Worm (Caenorhabditis elegans) whole organism, late embryonic: ENCODE data around the gene C38C3.4.

Experiments
- C08G9.2 ChIP-seq: sonication (generic microtip); optimal IDR thresholded peaks from 2 replicates; lab custom pipeline; 2016; ENCODE audit warnings: mild to moderate bottlenecking, missing genetic modification characterization, moderate library complexity, missing compliant biosample characterization
- C38D4.7 ChIP-seq: fragments of 200-800 bp; sonication (Bioruptor generic); optimal IDR thresholded peaks from 2 replicates; lab custom pipeline; 2018; ENCODE audit warnings: mild to moderate bottlenecking, missing genetic modification characterization, moderate library complexity, missing compliant biosample characterization
- F13H6.1 ChIP-seq: sonication (generic microtip); optimal IDR thresholded peaks from 2 replicates; lab custom pipeline; 2016; ENCODE audit warnings: missing genetic modification characterization, missing compliant biosample characterization
- K02D7.2 ChIP-seq: sonication (generic microtip); optimal IDR thresholded peaks from 2 replicates; lab custom pipeline; 2017; ENCODE audit warnings: mild to moderate bottlenecking, missing genetic modification characterization, missing compliant biosample characterization
- K09A11.1 ChIP-seq: sonication (generic microtip); optimal IDR thresholded peaks from 2 replicates; lab custom pipeline; 2017; ENCODE audit warnings: antibody characterized with exemption, mild to moderate bottlenecking, missing genetic modification characterization, missing compliant biosample characterization; ENCODE audit not compliant: insufficient read depth
- Y22D7AL.16 ChIP-seq: sonication (generic microtip); optimal IDR thresholded peaks from 2 replicates; lab custom pipeline; 2016; ENCODE audit warnings: missing genetic modification characterization, missing compliant biosample characterization
- ahr-1 ChIP-seq: sonication (generic microtip); optimal IDR thresholded peaks from 2 replicates; lab custom pipeline; 2016; ENCODE audit warnings: missing genetic modification characterization, missing compliant biosample characterization
- ama-1 ChIP-seq: fragments of 150-350 bp; optimal IDR thresholded peaks from 2 replicates; lab custom pipeline; 2014
- ceh-14 ChIP-seq: sonication (generic microtip); optimal IDR thresholded peaks from 2 replicates; lab custom pipeline; 2016; ENCODE audit warnings: missing genotype, missing genetic modification characterization, missing compliant biosample characterization
- ceh-18 ChIP-seq: sonication (generic microtip); optimal IDR thresholded peaks from 2 replicates; lab custom pipeline; 2016; ENCODE audit warnings: missing genetic modification characterization, missing compliant biosample characterization
- ceh-22 ChIP-seq: sonication (generic microtip); optimal IDR thresholded peaks from 2 replicates; lab custom pipeline; 2017; ENCODE audit warnings: missing biosample characterization, missing genetic modification characterization
- ceh-31 ChIP-seq: sonication (generic microtip); optimal IDR thresholded peaks from 2 replicates; lab custom pipeline; 2016; ENCODE audit warnings: missing genetic modification characterization, missing compliant biosample characterization
- ceh-34 ChIP-seq: sonication (generic microtip); optimal IDR thresholded peaks from 2 replicates; lab custom pipeline; 2016; ENCODE audit warnings: mild to moderate bottlenecking, missing genetic modification characterization, missing compliant biosample characterization
- ceh-45 ChIP-seq: fragments of 200-800 bp; sonication (Bioruptor generic); IDR thresholded peaks from 2 replicates; pipeline ENCODE4 v1.3.6; 2022; ENCODE audit warnings: missing genetic modification reagents, missing genetic modification characterization, missing compliant biosample characterization
- ceh-48 ChIP-seq: sonication (generic microtip); optimal IDR thresholded peaks from 2 replicates; lab custom pipeline; 2016; ENCODE audit warnings: missing genetic modification characterization, inconsistent platforms, missing compliant biosample characterization
- ceh-9 ChIP-seq: sonication (generic microtip); optimal IDR thresholded peaks from 2 replicates; lab custom pipeline; 2016; ENCODE audit warnings: mild to moderate bottlenecking, missing genetic modification characterization, inconsistent platforms, missing compliant biosample characterization
- che-1 ChIP-seq: sonication (generic microtip); optimal IDR thresholded peaks from 2 replicates; lab custom pipeline; 2016; ENCODE audit warnings: mild to moderate bottlenecking, missing genetic modification characterization, missing compliant biosample characterization
- elt-2 ChIP-seq: sonication (generic microtip); optimal IDR thresholded peaks from 2 replicates; lab custom pipeline; 2016; ENCODE audit warnings: missing genetic modification reagents, missing genetic modification characterization, missing compliant biosample characterization
- elt-4 ChIP-seq: sonication (generic microtip); optimal IDR thresholded peaks from 2 replicates; lab custom pipeline; 2016; ENCODE audit warnings: missing genetic modification characterization, missing compliant biosample characterization
- ets-4 ChIP-seq: sonication (generic microtip); optimal IDR thresholded peaks from 2 replicates; lab custom pipeline; 2016; ENCODE audit warnings: missing genetic modification characterization, missing compliant biosample characterization
- fax-1 ChIP-seq: sonication (generic microtip); optimal IDR thresholded peaks from 2 replicates; lab custom pipeline; 2016; ENCODE audit warnings: missing genotype, missing genetic modification characterization, missing compliant biosample characterization
- fkh-10 ChIP-seq: fragments of 150-350 bp; optimal IDR thresholded peaks from 2 replicates; lab custom pipeline; 2014; ENCODE audit warnings: missing biosample characterization, missing genetic modification reagents, missing genetic modification characterization
- fkh-6 ChIP-seq: sonication (generic microtip); optimal IDR thresholded peaks from 2 replicates; lab custom pipeline; 2016; ENCODE audit warnings: missing genetic modification characterization, missing compliant biosample characterization
- gmeb-2 ChIP-seq: sonication (generic microtip); optimal IDR thresholded peaks from 2 replicates; lab custom pipeline; 2016; ENCODE audit warnings: missing genetic modification characterization, inconsistent platforms, missing compliant biosample characterization
- hlh-13 ChIP-seq: fragments of 200-800 bp; sonication (Bioruptor generic); optimal IDR thresholded peaks from 2 replicates; lab custom pipeline; 2018; ENCODE audit warnings: mild to moderate bottlenecking, missing genetic modification characterization, missing compliant biosample characterization
- hlh-15 ChIP-seq: sonication (generic microtip); optimal IDR thresholded peaks from 2 replicates; lab custom pipeline; 2016; ENCODE audit warnings: missing genetic modification characterization, missing compliant biosample characterization
- hlh-30 ChIP-seq: sonication (generic microtip); optimal IDR thresholded peaks from 2 replicates; lab custom pipeline; 2017; ENCODE audit warnings: antibody characterized with exemption, missing genetic modification characterization, missing compliant biosample characterization; ENCODE audit not compliant: insufficient read depth
- hlh-8 ChIP-seq: sonication (generic microtip); optimal IDR thresholded peaks from 2 replicates; lab custom pipeline; 2016; ENCODE audit warnings: missing genotype, missing genetic modification characterization, missing compliant biosample characterization
- lin-11 ChIP-seq: fragments of 200-800 bp; sonication (Bioruptor generic); optimal IDR thresholded peaks from 2 replicates; lab custom pipeline; 2018; ENCODE audit warnings: mild to moderate bottlenecking, missing genetic modification characterization, missing compliant biosample characterization
- madf-2 ChIP-seq: sonication (generic microtip); optimal IDR thresholded peaks from 2 replicates; lab custom pipeline; 2017; ENCODE audit warnings: missing genetic modification characterization, missing compliant biosample characterization
- mec-3 ChIP-seq: sonication (generic microtip); optimal IDR thresholded peaks from 2 replicates; lab custom pipeline; 2016; ENCODE audit warnings: borderline replicate concordance, missing genetic modification characterization, missing compliant biosample characterization
- nhr-11 ChIP-seq: fragments of 150-350 bp; optimal IDR thresholded peaks from 2 replicates; lab custom pipeline; 2014; ENCODE audit warnings: missing biosample characterization, missing genetic modification characterization
- nhr-232 ChIP-seq: sonication (generic microtip); optimal IDR thresholded peaks from 2 replicates; lab custom pipeline; 2016; ENCODE audit warnings: missing genetic modification characterization, missing compliant biosample characterization
- odd-2 ChIP-seq: sonication (generic microtip); optimal IDR thresholded peaks from 2 replicates; lab custom pipeline; 2017; ENCODE audit warnings: antibody characterized with exemption, mild to moderate bottlenecking, missing genetic modification characterization, missing compliant biosample characterization
- pag-3 ChIP-seq: sonication (generic microtip); optimal IDR thresholded peaks from 2 replicates; lab custom pipeline; 2016; ENCODE audit warnings: missing compliant biosample characterization, missing genetic modification characterization, borderline replicate concordance
- pat-9 ChIP-seq: fragments of 200-800 bp; sonication (Bioruptor generic); optimal IDR thresholded peaks from 2 replicates; lab custom pipeline; 2018; ENCODE audit warnings: mild to moderate bottlenecking, missing genetic modification characterization, moderate library complexity, missing compliant biosample characterization
- pqm-1 ChIP-seq: sonication (generic microtip); optimal IDR thresholded peaks from 2 replicates; lab custom pipeline; 2016; ENCODE audit warnings: missing genetic modification characterization, missing compliant biosample characterization
- pros-1 ChIP-seq: fragments of 150-350 bp; optimal IDR thresholded peaks from 2 replicates; lab custom pipeline; 2014; ENCODE audit warnings: missing biosample characterization, missing genetic modification reagents, missing genetic modification characterization
- sox-2 ChIP-seq: fragments of 200-800 bp; sonication (Bioruptor generic); IDR thresholded peaks from 2 replicates; pipeline ENCODE4 v1.3.6; 2022; ENCODE audit warnings: missing genetic modification reagents, missing genetic modification characterization, missing compliant biosample characterization
- sox-4 ChIP-seq: sonication (generic microtip); optimal IDR thresholded peaks from 2 replicates; lab custom pipeline; 2017; ENCODE audit warnings: mild to moderate bottlenecking, missing genetic modification characterization, inconsistent platforms, missing compliant biosample characterization
- syd-9 ChIP-seq: sonication (generic microtip); optimal IDR thresholded peaks from 2 replicates; lab custom pipeline; 2016; ENCODE audit warnings: mild to moderate bottlenecking, missing genetic modification characterization, moderate library complexity, missing compliant biosample characterization
- tbx-2 ChIP-seq: sonication (generic microtip); optimal IDR thresholded peaks from 2 replicates; lab custom pipeline; 2016; ENCODE audit warnings: missing genetic modification characterization, missing compliant biosample characterization
- unc-55 ChIP-seq: sonication (generic microtip); optimal IDR thresholded peaks from 2 replicates; lab custom pipeline; 2017; ENCODE audit warnings: missing biosample characterization, missing genetic modification reagents, missing genetic modification characterization
- unc-86 ChIP-seq: sonication (generic microtip); optimal IDR thresholded peaks from 2 replicates; lab custom pipeline; 2016; ENCODE audit warnings: missing genetic modification characterization, missing compliant biosample characterization
- zip-5 ChIP-seq: sonication (generic microtip); optimal IDR thresholded peaks from 2 replicates; lab custom pipeline; 2016; ENCODE audit warnings: missing genetic modification characterization, missing compliant biosample characterization
- ztf-16 ChIP-seq: sonication (generic microtip); optimal IDR thresholded peaks from 2 replicates; lab custom pipeline; 2017; ENCODE audit warnings: missing genetic modification characterization, missing compliant biosample characterization

C38C3.4 gene

ce11 chrV:1471977-1472376 lies 9.9 kb upstream of the C38C3.4 start:
- TF ChIP-seq ceh-34 (tag; lab: Kevin White, UChicago) (no peak), hlh-15 (no peak), pag-3 (tag; lab: Kevin White, UChicago) (no peak), ceh-45 (GFP tag; lab: Robert Waterston, UW) (no peak), pros-1 (tag; lab: Kevin White, UChicago) (no peak), sox-2 (GFP tag; lab: Robert Waterston, UW) (no peak)

DNA sequence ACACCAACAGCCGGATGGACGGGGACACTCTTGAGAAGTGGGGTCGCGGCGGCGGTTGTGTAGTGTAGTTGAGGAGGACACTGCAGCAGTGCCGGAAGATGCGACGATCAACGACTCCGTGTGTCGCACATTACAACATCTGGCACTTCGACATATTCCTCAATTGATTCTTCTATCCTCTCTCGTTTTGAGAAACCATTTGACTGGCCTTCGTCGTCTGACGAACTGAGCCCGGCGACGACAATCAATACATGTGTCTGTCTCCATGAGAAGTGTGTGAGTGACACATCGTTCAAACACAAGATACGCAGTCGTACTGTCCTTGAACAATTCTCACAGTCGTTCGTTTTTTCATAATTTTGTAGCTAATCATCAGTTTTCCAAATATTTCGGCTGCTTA lies 9.3 kb upstream of the C38C3.4 start:
- TF ChIP-seq che-1 (no peak), fax-1 (tag; lab: Kevin White, UChicago) (no peak), hlh-8 (tag; lab: Kevin White, UChicago) (peak; percentile 18), ama-1 (lab: Kevin White, UChicago) (no peak), K02D7.2 (tag; lab: Kevin White, UChicago) (no peak), odd-2 (tag; lab: Kevin White, UChicago) (no peak), elt-2 (no peak), C08G9.2 (tag; lab: Kevin White, UChicago) (no peak), elt-4 (tag; lab: Kevin White, UChicago) (no peak), ceh-48 (tag; lab: Kevin White, UChicago) (peak; percentile 2), unc-55 (GFP tag; lab: Kevin White, UChicago) (peak; percentile 23), ceh-9 (tag; lab: Kevin White, UChicago) (no peak), F13H6.1 (no peak), fkh-10 (GFP tag; lab: Kevin White, UChicago) (no peak), lin-11 (tag; lab: Kevin White, UChicago) (no peak)

DNA sequence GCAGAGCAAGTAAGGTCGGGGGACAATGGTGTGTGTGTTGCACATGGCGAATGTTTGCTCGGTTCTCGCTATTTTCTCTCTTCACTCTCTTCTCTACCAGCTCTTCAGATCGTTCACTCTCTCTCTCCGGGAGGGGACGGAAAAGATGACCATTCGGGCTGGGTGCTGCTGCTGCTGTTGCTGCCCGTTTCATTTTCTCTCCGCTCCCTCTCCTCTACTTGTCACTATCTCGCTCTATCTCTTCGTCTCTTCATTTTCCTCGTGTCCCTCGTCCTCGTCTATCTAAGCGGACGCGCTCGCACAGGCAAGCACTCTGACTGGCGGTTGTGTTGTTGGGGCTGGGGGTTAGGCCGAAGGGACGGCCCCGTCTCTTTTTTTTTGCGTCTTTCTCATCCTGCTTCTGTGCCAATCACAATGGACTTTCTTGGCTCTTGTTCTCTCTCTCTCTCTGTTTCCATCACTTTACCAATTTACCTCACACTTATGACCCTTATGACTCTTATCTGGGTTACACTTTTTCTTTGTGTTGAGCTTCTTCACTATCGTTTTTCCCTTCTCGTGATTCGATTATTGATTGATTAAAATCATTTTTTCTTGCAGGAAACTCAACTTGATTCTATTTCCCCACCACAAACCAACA lies 7.2 kb upstream of the C38C3.4 start, which contains the start of the genes F53E2.2 and unc-60:
Gene F53E2.2, plus strand, starts transcription at position 601 of the 640 bp plus-strand sequence.
Gene unc-60, plus strand, starts transcription at position 601 of the 640 bp plus-strand sequence.
- TF ChIP-seq unc-86 (no peak), C08G9.2 (tag; lab: Kevin White, UChicago) (peak; percentile 75), ahr-1 (tag; lab: Kevin White, UChicago) (no peak), tbx-2 (tag; lab: Kevin White, UChicago) (peak; percentile 83), lin-11 (tag; lab: Kevin White, UChicago) (peak; percentile 16), ets-4 (tag; lab: Kevin White, UChicago) (peak; percentile 39), ceh-31 (peak; percentile 78), sox-4 (tag; lab: Kevin White, UChicago) (no peak), fkh-6 (tag; lab: Kevin White, UChicago) (peak; percentile 60), hlh-30 (peak; percentile 72), ceh-9 (tag; lab: Kevin White, UChicago) (no peak), ztf-16 (tag; lab: Kevin White, UChicago) (peak; percentile 28), pat-9 (no peak), hlh-8 (tag; lab: Kevin White, UChicago) (peak; percentile 16), nhr-232 (no peak), hlh-13 (GFP tag; lab: Kevin White, UChicago) (no peak), gmeb-2 (tag; lab: Kevin White, UChicago) (no peak), fkh-10 (GFP tag; lab: Kevin White, UChicago) (no peak), Y22D7AL.16 (tag; lab: Kevin White, UChicago) (no peak), ceh-48 (tag; lab: Kevin White, UChicago) (no peak), pag-3 (tag; lab: Kevin White, UChicago) (no peak), sox-2 (GFP tag; lab: Robert Waterston, UW) (no peak), C38D4.7 (GFP tag; lab: Kevin White, UChicago) (no peak), ama-1 (lab: Kevin White, UChicago) (no peak), ceh-22 (tag; lab: Kevin White, UChicago) (peak; percentile 5), unc-55 (GFP tag; lab: Kevin White, UChicago) (peak; percentile 90), che-1 (no peak), ceh-45 (GFP tag; lab: Robert Waterston, UW) (no peak), ceh-18 (peak; percentile 78), F13H6.1 (peak; percentile 72), nhr-11 (no peak), syd-9 (tag; lab: Kevin White, UChicago) (peak; percentile 64), ceh-14 (peak; percentile 36), zip-5 (tag; lab: Kevin White, UChicago) (no peak), mec-3 (tag; lab: Kevin White, UChicago) (no peak), ceh-34 (tag; lab: Kevin White, UChicago) (peak; percentile 89), K09A11.1 (tag; lab: Kevin White, UChicago) (no peak), madf-2 (tag; lab: Kevin White, UChicago) (no peak), pqm-1 (peak; percentile 20)
